Worm (Caenorhabditis elegans) whole organism, L3 larva: ENCODE data around the gene C05E4.7.

Experiments
- R02D3.7 ChIP-seq: fragments of 150-350 bp; optimal IDR thresholded peaks from 2 replicates; lab custom pipeline; 2014; ENCODE audit warnings: missing biosample characterization, missing genetic modification characterization
- ZK546.5 ChIP-seq: sonication (generic microtip); optimal IDR thresholded peaks from 2 replicates; lab custom pipeline; 2017; ENCODE audit warnings: missing biosample characterization, missing genetic modification characterization
- aly-2 ChIP-seq: fragments of 150-350 bp; optimal IDR thresholded peaks from 2 replicates; lab custom pipeline; 2014; ENCODE audit warnings: missing biosample characterization, missing genetic modification characterization
- ama-1 ChIP-seq: fragments of 150-350 bp; optimal IDR thresholded peaks from 2 replicates; lab custom pipeline; 2018
- ceh-28 ChIP-seq: fragments of 150-350 bp; optimal IDR thresholded peaks from 2 replicates; lab custom pipeline; 2014; ENCODE audit warnings: missing biosample characterization, missing genetic modification reagents, missing genetic modification characterization
- ceh-82 ChIP-seq: fragments of 150-350 bp; optimal IDR thresholded peaks from 2 replicates; lab custom pipeline; 2014; ENCODE audit warnings: missing biosample characterization, missing genetic modification characterization
- ceh-9 ChIP-seq: sonication (generic microtip); optimal IDR thresholded peaks from 2 replicates; lab custom pipeline; 2018; ENCODE audit warnings: missing biosample characterization, missing genetic modification characterization
- daf-12 ChIP-seq: fragments of 150-350 bp; optimal IDR thresholded peaks from 2 replicates; lab custom pipeline; 2014; ENCODE audit warnings: missing biosample characterization, missing genetic modification reagents, missing genetic modification characterization
- egl-27 ChIP-seq: sonication (generic microtip); optimal IDR thresholded peaks from 4 replicates; lab custom pipeline; 2017; ENCODE audit warnings: missing biosample characterization, missing genetic modification reagents, missing genetic modification characterization
- elt-1 ChIP-seq: fragments of 150-350 bp; optimal IDR thresholded peaks from 2 replicates; lab custom pipeline; 2014; ENCODE audit warnings: missing biosample characterization, missing genetic modification characterization
- elt-2 ChIP-seq: sonication (generic microtip); optimal IDR thresholded peaks from 2 replicates; lab custom pipeline; 2016; ENCODE audit warnings: missing genetic modification reagents, mild to moderate bottlenecking, missing genetic modification characterization, missing compliant biosample characterization
- eor-1 ChIP-seq, 2 experiments: fragments of 150-350 bp; optimal IDR thresholded peaks; 2 replicates each; lab custom pipeline; 2014 to 2018; ENCODE audit warnings: missing biosample characterization in 2 of 2, missing genetic modification characterization in 2 of 2
- fkh-10 ChIP-seq: sonication (generic microtip); optimal IDR thresholded peaks from 2 replicates; lab custom pipeline; 2017; ENCODE audit warnings: missing biosample characterization, missing genetic modification reagents, missing genetic modification characterization
- fos-1 ChIP-seq: fragments of 150-350 bp; optimal IDR thresholded peaks from 2 replicates; lab custom pipeline; 2014; ENCODE audit warnings: missing biosample characterization, missing genetic modification characterization
- hmg-11 ChIP-seq: sonication (generic microtip); optimal IDR thresholded peaks from 2 replicates; lab custom pipeline; 2016; ENCODE audit warnings: missing genetic modification characterization, missing compliant biosample characterization
- jun-1 ChIP-seq: fragments of 150-350 bp; optimal IDR thresholded peaks from 2 replicates; lab custom pipeline; 2014; ENCODE audit warnings: missing biosample characterization, missing genetic modification reagents, missing genetic modification characterization
- lin-15B ChIP-seq: fragments of 150-350 bp; optimal IDR thresholded peaks from 2 replicates; lab custom pipeline; 2014; ENCODE audit warnings: missing biosample characterization, missing genetic modification characterization
- lin-39 ChIP-seq: fragments of 150-350 bp; optimal IDR thresholded peaks from 2 replicates; lab custom pipeline; 2018; ENCODE audit warnings: missing biosample characterization, missing genetic modification reagents, missing genetic modification characterization
- lsy-12 ChIP-seq: sonication (generic microtip); optimal IDR thresholded peaks from 2 replicates; lab custom pipeline; 2016; ENCODE audit warnings: mild to moderate bottlenecking, missing genetic modification characterization, missing compliant biosample characterization
- mdl-1 ChIP-seq: fragments of 150-350 bp; optimal IDR thresholded peaks from 2 replicates; lab custom pipeline; 2014; ENCODE audit warnings: missing biosample characterization, missing genetic modification characterization
- mml-1 ChIP-seq: fragments of 150-350 bp; sonication (generic microtip); optimal IDR thresholded peaks from 3 replicates; lab custom pipeline; 2014; ENCODE audit warnings: missing biosample characterization, missing genetic modification characterization
- nfya-1 ChIP-seq: sonication (generic microtip); optimal IDR thresholded peaks from 2 replicates; lab custom pipeline; 2017; ENCODE audit warnings: missing genetic modification characterization, mild to moderate bottlenecking, missing compliant biosample characterization, antibody characterized with exemption, moderate library complexity; ENCODE audit not compliant: insufficient read depth
- nhr-11 ChIP-seq: fragments of 150-350 bp; optimal IDR thresholded peaks from 2 replicates; lab custom pipeline; 2014; ENCODE audit warnings: missing biosample characterization, missing genetic modification characterization
- nhr-12 ChIP-seq: fragments of 150-350 bp; optimal IDR thresholded peaks from 2 replicates; lab custom pipeline; 2014; ENCODE audit warnings: missing biosample characterization, missing genetic modification characterization
- nhr-23 ChIP-seq: fragments of 150-350 bp; optimal IDR thresholded peaks from 2 replicates; lab custom pipeline; 2014; ENCODE audit warnings: missing biosample characterization, missing genetic modification reagents, missing genetic modification characterization
- nhr-237 ChIP-seq: fragments of 150-350 bp; optimal IDR thresholded peaks from 2 replicates; lab custom pipeline; 2014; ENCODE audit warnings: missing biosample characterization, missing genetic modification characterization
- nhr-25 ChIP-seq: sonication (generic microtip); optimal IDR thresholded peaks from 2 replicates; lab custom pipeline; 2017; ENCODE audit warnings: missing biosample characterization, missing genetic modification characterization
- nhr-28 ChIP-seq: fragments of 150-350 bp; optimal IDR thresholded peaks from 2 replicates; lab custom pipeline; 2014; ENCODE audit warnings: missing biosample characterization, missing genetic modification characterization
- nhr-43 ChIP-seq: sonication (generic microtip); optimal IDR thresholded peaks from 2 replicates; lab custom pipeline; 2016; ENCODE audit warnings: mild to moderate bottlenecking, missing genetic modification characterization, missing compliant biosample characterization; ENCODE audit not compliant: poor library complexity, severe bottlenecking
- nhr-67 ChIP-seq: fragments of 150-350 bp; optimal IDR thresholded peaks from 2 replicates; lab custom pipeline; 2014; ENCODE audit warnings: missing biosample characterization, missing genetic modification characterization
- nhr-76 ChIP-seq: fragments of 150-350 bp; sonication (generic microtip); optimal IDR thresholded peaks from 5 replicates; lab custom pipeline; 2014; ENCODE audit warnings: missing biosample characterization, missing genetic modification characterization
- nhr-77 ChIP-seq: fragments of 150-350 bp; optimal IDR thresholded peaks from 2 replicates; lab custom pipeline; 2014; ENCODE audit warnings: missing biosample characterization, missing genetic modification characterization
- pha-4 ChIP-seq: fragments of 150-350 bp; optimal IDR thresholded peaks from 2 replicates; lab custom pipeline; 2014; ENCODE audit warnings: missing biosample characterization, missing genetic modification reagents, missing genetic modification characterization
- pqm-1 ChIP-seq: fragments of 150-350 bp; optimal IDR thresholded peaks from 2 replicates; lab custom pipeline; 2017; ENCODE audit warnings: missing biosample characterization, missing genetic modification characterization, inconsistent platforms
- sea-2 ChIP-seq: fragments of 150-350 bp; sonication (generic microtip); optimal IDR thresholded peaks from 4 replicates; lab custom pipeline; 2014; ENCODE audit warnings: missing biosample characterization, missing genetic modification reagents, missing genetic modification characterization
- skn-1 ChIP-seq: fragments of 150-350 bp; optimal IDR thresholded peaks from 2 replicates; lab custom pipeline; 2014; ENCODE audit warnings: missing biosample characterization, missing genetic modification characterization
- snpc-4 ChIP-seq: fragments of 150-350 bp; optimal IDR thresholded peaks from 2 replicates; lab custom pipeline; 2014; ENCODE audit warnings: missing biosample characterization, missing genetic modification characterization
- unc-39 ChIP-seq: sonication (generic microtip); optimal IDR thresholded peaks from 4 replicates; lab custom pipeline; 2017; ENCODE audit warnings: missing biosample characterization, missing genetic modification characterization
- unc-62 ChIP-seq: fragments of 150-350 bp; sonication (generic microtip); optimal IDR thresholded peaks from 4 replicates; lab custom pipeline; 2014; ENCODE audit warnings: missing biosample characterization, missing genetic modification reagents, missing genetic modification characterization
- zag-1 ChIP-seq: fragments of 150-350 bp; optimal IDR thresholded peaks from 2 replicates; lab custom pipeline; 2014; ENCODE audit warnings: missing biosample characterization, missing genetic modification characterization
- ztf-11 ChIP-seq: fragments of 150-350 bp; optimal IDR thresholded peaks from 2 replicates; lab custom pipeline; 2014; ENCODE audit warnings: missing biosample characterization, missing genetic modification characterization
- ztf-4 ChIP-seq: fragments of 150-350 bp; optimal IDR thresholded peaks from 2 replicates; lab custom pipeline; 2014; ENCODE audit warnings: missing biosample characterization, missing genetic modification characterization

Gene C05E4.7

DNA sequence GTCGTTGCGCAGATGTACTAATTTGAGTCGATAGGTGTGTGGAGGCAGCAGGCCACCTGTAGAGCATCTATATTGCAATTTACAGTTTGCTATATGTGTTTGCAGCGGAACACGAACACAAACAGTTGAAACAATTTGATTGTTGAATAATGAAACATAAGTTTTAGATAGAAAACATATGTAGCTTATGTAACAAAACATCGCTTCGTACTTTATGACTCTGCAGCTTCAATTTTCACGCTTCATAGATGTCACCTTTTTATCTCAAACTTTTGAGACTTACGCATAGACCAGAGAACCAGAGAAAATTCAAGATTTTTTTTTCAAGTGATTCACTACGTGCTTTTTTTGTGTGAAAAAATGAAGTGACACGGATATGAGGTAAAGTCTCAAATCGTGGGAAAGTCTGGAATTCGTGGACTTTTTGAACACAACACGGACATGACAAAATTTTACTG is 18.0 kb upstream of the C05E4.7 start, which contains the start of gene fbxb-72 (continued):
- TF ChIP-seq mdl-1 (tag; lab: Kevin White, UChicago) = no peak
- peak; percentile 94 for TF ChIP-seq skn-1 (tag; lab: Kevin White, UChicago)

ce11 chrV:724470-724890 is 17.4 kb upstream of the C05E4.7 start:
- TF ChIP-seq nhr-12 (tag; lab: Kevin White, UChicago) (no peak), pha-4 (no peak), ama-1 (peak; percentile 97), pqm-1 (tag; lab: Kevin White, UChicago) (no peak), ZK546.5 (no peak), nfya-1 (tag; lab: Kevin White, UChicago) (no peak), skn-1 (tag; lab: Kevin White, UChicago) (peak; percentile 8), eor-1 (tag; optimal IDR thresholded peaks at IDR 0.05; lab: Kevin White, UChicago) (no peak)
- TF ChIP-seq, all 47 proteins: peak for 2

DNA sequence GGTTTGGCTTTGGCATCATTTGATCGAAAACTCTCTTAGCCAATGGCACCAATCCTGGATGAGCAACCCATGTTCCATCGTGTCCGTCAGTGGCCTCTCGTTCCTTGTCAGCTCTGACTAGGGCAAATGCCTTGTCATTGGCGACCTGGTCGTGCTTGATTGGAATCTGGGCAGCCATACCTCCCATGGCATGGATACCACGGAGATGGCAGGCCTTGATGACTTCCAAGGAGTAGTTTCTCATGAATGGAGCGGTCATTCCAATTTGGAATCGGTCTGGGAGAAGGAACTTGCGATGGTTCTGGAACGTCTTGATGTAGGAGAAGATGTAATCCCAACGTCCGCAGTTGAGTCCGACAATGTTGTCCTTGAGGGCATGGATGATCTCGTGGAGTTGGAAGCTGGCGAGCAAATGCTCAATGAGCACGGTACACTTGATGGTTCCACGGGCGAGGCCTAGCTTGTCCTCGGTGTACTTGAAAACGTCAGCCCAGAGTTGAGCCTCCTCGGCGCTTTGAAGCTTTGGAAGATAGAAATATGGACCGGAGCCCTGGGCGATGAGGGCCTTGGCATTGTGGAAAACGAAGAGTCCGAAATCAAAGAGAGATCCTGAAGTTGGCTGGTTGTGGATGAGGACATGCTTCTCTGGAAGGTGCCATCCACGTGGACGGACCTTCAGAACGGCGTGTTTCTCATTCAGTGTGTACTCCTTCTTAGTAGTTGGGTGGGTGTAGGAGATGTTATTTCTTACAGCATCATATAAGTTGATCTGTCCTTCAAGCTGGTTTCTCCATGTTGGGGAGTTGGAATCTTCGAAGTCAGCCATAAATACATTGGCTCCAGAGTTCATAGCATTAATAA is 16.7 kb upstream of the C05E4.7 start:
- TF ChIP-seq lin-39 (tag; lab: Kevin White, UChicago) = peak; percentile 39
- TF ChIP-seq nhr-25 (tag; lab: Kevin White, UChicago) = peak; percentile 12
- TF ChIP-seq unc-62 (GFP tag; lab: Kevin White, UChicago) = no peak
- no peak for TF ChIP-seq ceh-82 (tag; lab: Kevin White, UChicago)
- no peak for TF ChIP-seq nhr-12 (tag; lab: Kevin White, UChicago)
- TF ChIP-seq pha-4 = peak; percentile 27
- TF ChIP-seq ama-1 = peak; percentile 92
- no peak for TF ChIP-seq zag-1 (tag; lab: Kevin White, UChicago)
- peak; percentile 58 for TF ChIP-seq nhr-43 (tag; lab: Kevin White, UChicago)
- TF ChIP-seq nhr-67 = no peak
- no peak for TF ChIP-seq jun-1 (tag; lab: Kevin White, UChicago)
- TF ChIP-seq snpc-4 (tag; lab: Kevin White, UChicago) = no peak
- TF ChIP-seq fos-1 (tag; lab: Kevin White, UChicago) = no peak
- TF ChIP-seq ceh-9 (tag; lab: Kevin White, UChicago) = no peak
- TF ChIP-seq aly-2 (tag; lab: Kevin White, UChicago) = no peak

DNA sequence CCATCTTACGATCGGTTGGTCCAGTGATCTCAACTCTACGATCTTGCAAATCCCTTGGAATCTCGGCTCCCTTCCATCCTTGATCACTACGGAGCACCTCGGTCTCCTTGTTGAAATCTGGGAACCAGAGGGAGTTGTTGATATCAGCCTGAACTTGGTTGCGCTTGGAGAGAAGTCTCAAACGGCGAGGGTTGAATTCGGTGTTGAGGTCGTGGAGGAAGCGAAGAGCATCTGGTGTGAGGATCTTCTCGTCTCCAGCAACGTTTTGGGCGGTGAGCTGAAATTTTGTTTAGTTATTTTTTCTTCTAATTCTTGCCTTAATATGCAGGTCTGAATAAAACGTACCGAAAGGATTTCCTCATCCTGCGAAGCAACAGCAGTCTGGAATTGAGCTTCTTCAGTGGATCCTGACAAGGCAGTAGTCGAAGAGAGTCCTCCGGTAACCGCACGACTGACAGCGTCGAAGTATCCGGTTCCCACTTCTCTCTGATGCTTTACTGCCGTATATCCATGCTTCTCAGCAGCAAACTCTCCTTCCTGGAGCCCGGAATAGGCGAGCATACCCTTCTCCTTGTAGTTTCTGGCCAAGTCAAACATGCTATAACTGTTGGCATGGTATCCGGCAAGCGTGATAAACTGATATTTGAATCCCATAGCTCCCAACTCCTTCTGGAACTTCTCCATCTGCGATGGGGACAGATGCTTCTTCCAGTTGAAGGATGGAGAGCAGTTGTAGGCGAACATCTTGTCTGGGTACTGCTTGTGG is 15.9 kb upstream of the C05E4.7 start:
- TF ChIP-seq fkh-10 (GFP tag; lab: Kevin White, UChicago) (no peak), elt-2 (no peak), nhr-43 (tag; lab: Kevin White, UChicago) (peak; percentile 24), nhr-67 (no peak), pha-4 (no peak), nhr-77 (tag; lab: Kevin White, UChicago) (no peak), lin-15B (tag; lab: Kevin White, UChicago) (no peak), nhr-11 (tag; lab: Kevin White, UChicago) (no peak), mml-1 (tag; lab: Kevin White, UChicago) (no peak), eor-1 (tag; optimal IDR thresholded peaks at IDR 0.05; lab: Kevin White, UChicago) (no peak), skn-1 (tag; lab: Kevin White, UChicago) (no peak), nhr-28 (tag; lab: Kevin White, UChicago) (no peak), sea-2 (GFP tag; lab: Kevin White, UChicago) (no peak), nhr-76 (tag; lab: Kevin White, UChicago) (no peak), ZK546.5 (no peak), nfya-1 (tag; lab: Kevin White, UChicago) (peak; percentile 18), egl-27 (tag; lab: Kevin White, UChicago) (no peak), lsy-12 (no peak), hmg-11 (tag; lab: Kevin White, UChicago) (no peak), ceh-82 (tag; lab: Kevin White, UChicago) (no peak), jun-1 (tag; lab: Kevin White, UChicago) (no peak), daf-12 (tag; lab: Kevin White, UChicago) (no peak), R02D3.7 (no peak), pqm-1 (tag; lab: Kevin White, UChicago) (no peak), zag-1 (tag; lab: Kevin White, UChicago) (no peak), nhr-237 (no peak), ama-1 (peak; percentile 82), aly-2 (tag; lab: Kevin White, UChicago) (no peak), ztf-4 (no peak), nhr-23 (tag; lab: Kevin White, UChicago) (peak; percentile 5), elt-1 (no peak), ceh-28 (no peak), unc-39 (no peak), mdl-1 (tag; lab: Kevin White, UChicago) (no peak), ztf-11 (tag; lab: Kevin White, UChicago) (no peak), fos-1 (tag; lab: Kevin White, UChicago) (no peak), snpc-4 (tag; lab: Kevin White, UChicago) (no peak)
